Worm (Caenorhabditis elegans) whole organism, L1 larva: ENCODE measurements around the gene gcy-37.

Experiments used
- isw-1 ChIP-seq: fragments of 200-800 bp; sonication (Bioruptor generic); IDR thresholded peaks from 2 replicates; pipeline ENCODE4 v1.3.6; 2022; ENCODE audit warnings: missing genetic modification characterization, missing compliant biosample characterization
- nhr-12 ChIP-seq: sonication (generic microtip); optimal IDR thresholded peaks from 2 replicates; lab custom pipeline; 2017; ENCODE audit warnings: missing biosample characterization, missing genetic modification characterization
- nhr-47 ChIP-seq: sonication (generic microtip); optimal IDR thresholded peaks from 2 replicates; lab custom pipeline; 2016; ENCODE audit warnings: mild to moderate bottlenecking, missing genetic modification characterization, moderate library complexity, missing compliant biosample characterization
- nhr-77 ChIP-seq: fragments of 150-350 bp; optimal IDR thresholded peaks from 2 replicates; lab custom pipeline; 2014; ENCODE audit warnings: missing biosample characterization, missing genetic modification characterization

ce11 chrIV:2137478-2137877, 21.5 kb downstream of the gcy-37 start:
- TF ChIP-seq nhr-77 (tag; lab: Kevin White, UChicago) (no peak), nhr-47 (tag; lab: Kevin White, UChicago) (no peak), isw-1 (no peak), nhr-12 (no peak)
